Fruit fly (Drosophila melanogaster): ENCODE data around the gene CG9072.

The CG9072 gene

dm6 chrX:15095942-15096341 is at the start of gene CG9072:
TSS of gene CG9072 (minus strand) at chrX:15096042.
- TF ChIP-seq CG11504 (tag; optimal IDR thresholded peaks at IDR 0.05) (no peak), crol (GFP tag; IDR thresholded peaks at IDR 0.05) (no peak), hth (optimal IDR thresholded peaks at IDR 0.05) (no peak), C15 (GFP tag; IDR thresholded peaks at IDR 0.05) (no peak), gro (GFP tag; optimal IDR thresholded peaks at IDR 0.05) (no peak), schlank (tag; optimal IDR thresholded peaks at IDR 0.05) (no peak), lbe (GFP tag; optimal IDR thresholded peaks at IDR 0.05) (no peak), ap (GFP tag; IDR thresholded peaks at IDR 0.05) (no peak), Chrac-16 (GFP tag; optimal IDR thresholded peaks at IDR 0.05) (no peak), CG3726 (GFP tag; IDR thresholded peaks at IDR 0.05) (no peak), Eip74EF (GFP tag; optimal IDR thresholded peaks at IDR 0.05) (no peak), CG15479 (GFP tag; optimal IDR thresholded peaks at IDR 0.05) (no peak), CG13296 (GFP tag; optimal IDR thresholded peaks at IDR 0.05) (no peak), HmgD (GFP tag; optimal IDR thresholded peaks at IDR 0.05) (no peak), gce (GFP tag; IDR thresholded peaks at IDR 0.05) (no peak), HLH54F (GFP tag; optimal IDR thresholded peaks at IDR 0.05) (no peak), CG9215 (GFP tag; IDR thresholded peaks at IDR 0.05) (no peak), CG12236 (GFP tag; optimal IDR thresholded peaks at IDR 0.05) (no peak), Awh (GFP tag; IDR thresholded peaks at IDR 0.05) (no peak), CG32767 (GFP tag; IDR thresholded peaks at IDR 0.05) (no peak)

- TF ChIP-seq CG17829 (tag; optimal IDR thresholded peaks at IDR 0.05) (no peak), so (GFP tag; IDR thresholded peaks at IDR 0.05) (no peak), Hmx (GFP tag; optimal IDR thresholded peaks at IDR 0.05) (no peak), crol (GFP tag; IDR thresholded peaks at IDR 0.05) (0 out of 2 replicates have a peak, but pooled peaks have one; percentile 17), Trl (optimal IDR thresholded peaks at IDR 0.05) (peak; percentile 44 to 45), Trl (GFP tag; optimal IDR thresholded peaks at IDR 0.05) (no peak), CG8290 (GFP tag; optimal IDR thresholded peaks at IDR 0.05) (peak; percentile 66), CG8290 (tag; optimal IDR thresholded peaks at IDR 0.05) (peak in 1 of 2 experiments; percentile 39), CG11093 (GFP tag; IDR thresholded peaks at IDR 0.05) (no peak), CG1832 (GFP tag; optimal IDR thresholded peaks at IDR 0.05) (peak; percentile 68), CG12071 (GFP tag; optimal IDR thresholded peaks at IDR 0.05) (no peak), Bdp1 (GFP tag; optimal IDR thresholded peaks at IDR 0.05) (no peak), cg (GFP tag; optimal IDR thresholded peaks at IDR 0.05) (peak; percentile 58), oc (tag; optimal IDR thresholded peaks at IDR 0.05) (peak; percentile 37), CG15073 (GFP tag; optimal IDR thresholded peaks at IDR 0.05) (no peak), CG10321 (GFP tag; IDR thresholded peaks at IDR 0.05) (peak; percentile 39; the same call in 1 of the 2 replicates), Hr78 (GFP tag; optimal IDR thresholded peaks at IDR 0.05) (peak in 1 of 2 experiments; percentile 17), CG12744 (GFP tag; optimal IDR thresholded peaks at IDR 0.05) (no peak), Med (GFP tag) (no peak), crp (GFP tag; optimal IDR thresholded peaks at IDR 0.05) (no peak), CG3163 (GFP tag; optimal IDR thresholded peaks at IDR 0.05) (peak; percentile 46), chn (GFP tag; optimal IDR thresholded peaks at IDR 0.05) (no peak), Neu2 (GFP tag; optimal IDR thresholded peaks at IDR 0.05; ENCODE audit: borderline replicate concordance) (no peak), sim (GFP tag; IDR thresholded peaks at IDR 0.05) (no peak)
Measured at dm6 chrX:15143267-15143830, 47.5 kb upstream of the CG9072 start.

Measured in whole organism, embryonic.